Worm (Caenorhabditis elegans) whole organism, young adult: ENCODE data around the gene mob-2.

Experiments
- C17E4.6 ChIP-seq: fragments of 200-800 bp; sonication (Bioruptor generic); IDR thresholded peaks from 2 replicates; pipeline ENCODE4 v1.3.6; 2022; ENCODE audit warnings: missing genetic modification reagents, missing genetic modification characterization, missing compliant biosample characterization
- D2030.7 ChIP-seq: fragments of 200-800 bp; sonication (Bioruptor generic); IDR thresholded peaks from 2 replicates; pipeline ENCODE4 v1.3.6; 2022; ENCODE audit warnings: missing genetic modification reagents, missing genetic modification characterization, missing compliant biosample characterization
- F23B12.7 ChIP-seq: sonication (generic microtip); optimal IDR thresholded peaks from 2 replicates; lab custom pipeline; 2017; ENCODE audit warnings: missing genetic modification characterization, mild to moderate bottlenecking, missing compliant biosample characterization, antibody characterized with exemption, moderate library complexity; ENCODE audit not compliant: insufficient read depth
- F55B11.4 ChIP-seq: sonication (generic microtip); optimal IDR thresholded peaks from 2 replicates; lab custom pipeline; 2016; ENCODE audit warnings: missing compliant biosample characterization, missing genetic modification characterization, borderline replicate concordance; ENCODE audit not compliant: insufficient read depth
- T07F8.4 ChIP-seq: sonication (generic microtip); optimal IDR thresholded peaks from 2 replicates; lab custom pipeline; 2016; ENCODE audit warnings: mild to moderate bottlenecking, missing genetic modification characterization, moderate library complexity, missing compliant biosample characterization
- Y53F4B.3 ChIP-seq: fragments of 200-800 bp; sonication (Bioruptor generic); IDR thresholded peaks from 2 replicates; pipeline ENCODE4 v1.3.6; 2022; ENCODE audit warnings: missing genetic modification reagents, missing genetic modification characterization, missing compliant biosample characterization
- ama-1 ChIP-seq, 3 experiments: fragments of 150-350 bp in 1 of 3; sonication (generic microtip) in 2 of 3; optimal IDR thresholded peaks; 2 replicates each; lab custom pipeline; 2014 to 2018; ENCODE audit warnings: missing biosample characterization in 2 of 3, missing genetic modification characterization in 2 of 3, missing genetic modification reagents in 2 of 3
- aptf-2 ChIP-seq: fragments of 200-800 bp; sonication (Bioruptor generic); conservative IDR thresholded peaks from 2 replicates; pipeline ENCODE4 v1.3.6; 2022; ENCODE audit warnings: missing genetic modification reagents, missing genetic modification characterization, missing compliant biosample characterization
- atf-7 ChIP-seq: sonication (generic microtip); optimal IDR thresholded peaks from 2 replicates; lab custom pipeline; 2017; ENCODE audit warnings: mild to moderate bottlenecking, missing genetic modification characterization, missing compliant biosample characterization
- attf-5 ChIP-seq: fragments of 200-800 bp; sonication (Bioruptor generic); optimal IDR thresholded peaks from 2 replicates; lab custom pipeline; 2018; ENCODE audit warnings: mild to moderate bottlenecking, missing genetic modification characterization, missing compliant biosample characterization
- bed-2 ChIP-seq: fragments of 200-800 bp; sonication (Bioruptor generic); IDR thresholded peaks from 2 replicates; pipeline ENCODE4 v1.3.6; 2022; ENCODE audit warnings: missing genetic modification reagents, missing genetic modification characterization, missing compliant biosample characterization
- dox-1 ChIP-seq: fragments of 200-800 bp; sonication (Bioruptor generic); IDR thresholded peaks from 2 replicates; pipeline ENCODE4 v1.3.6; 2022; ENCODE audit warnings: missing genetic modification reagents, missing genetic modification characterization, missing compliant biosample characterization
- dpff-1 ChIP-seq: sonication (generic microtip); optimal IDR thresholded peaks from 2 replicates; lab custom pipeline; 2017; ENCODE audit warnings: mild to moderate bottlenecking, missing genetic modification characterization, missing compliant biosample characterization
- egrh-3 ChIP-seq: fragments of 200-800 bp; sonication (Bioruptor generic); IDR thresholded peaks from 2 replicates; pipeline ENCODE4 v1.3.6; 2022; ENCODE audit warnings: missing genetic modification reagents, missing genetic modification characterization, missing compliant biosample characterization
- him-1 ChIP-seq: sonication (generic microtip); optimal IDR thresholded peaks from 2 replicates; lab custom pipeline; 2016; ENCODE audit warnings: missing genotype, missing genetic modification reagents, missing genetic modification characterization, missing compliant biosample characterization
- hmg-20 ChIP-seq: fragments of 200-800 bp; sonication (Bioruptor generic); IDR thresholded peaks from 2 replicates; pipeline ENCODE4 v1.3.6; 2022; ENCODE audit warnings: missing genetic modification reagents, missing genetic modification characterization, missing compliant biosample characterization
- hrde-1 ChIP-seq: sonication (generic microtip); optimal IDR thresholded peaks from 2 replicates; lab custom pipeline; 2016; ENCODE audit warnings: missing genetic modification characterization, mild to moderate bottlenecking, missing compliant biosample characterization, moderate library complexity, missing genotype, missing genetic modification reagents, borderline replicate concordance
- let-526 ChIP-seq: fragments of 200-800 bp; sonication (Bioruptor generic); IDR thresholded peaks from 2 replicates; pipeline ENCODE4 v1.3.6; 2022; ENCODE audit warnings: missing genetic modification reagents, missing genetic modification characterization, missing compliant biosample characterization
- lin-26 ChIP-seq: fragments of 200-800 bp; sonication (Bioruptor generic); IDR thresholded peaks from 2 replicates; pipeline ENCODE4 v1.3.6; 2022; ENCODE audit warnings: missing genetic modification reagents, missing genetic modification characterization, missing compliant biosample characterization
- lin-35 ChIP-seq, 3 experiments: fragments of 150-350 bp in 2 of 3; sonication (generic microtip) in 1 of 3; optimal IDR thresholded peaks; 2 replicates each; lab custom pipeline; 2014 to 2018; ENCODE audit warnings: missing biosample characterization in 3 of 3, missing genetic modification characterization in 3 of 3, missing genetic modification reagents in 3 of 3
- lin-40 ChIP-seq: sonication (generic microtip); optimal IDR thresholded peaks from 2 replicates; lab custom pipeline; 2016; ENCODE audit warnings: missing genetic modification characterization, mild to moderate bottlenecking, missing compliant biosample characterization, missing genotype, missing genetic modification reagents
- lir-1 ChIP-seq: fragments of 200-800 bp; sonication (Bioruptor generic); conservative IDR thresholded peaks from 2 replicates; pipeline ENCODE4 v1.3.6; 2022; ENCODE audit warnings: missing genetic modification reagents, missing genetic modification characterization, missing compliant biosample characterization
- lsl-1 ChIP-seq: fragments of 200-800 bp; sonication (Bioruptor generic); optimal IDR thresholded peaks from 2 replicates; lab custom pipeline; 2018; ENCODE audit warnings: mild to moderate bottlenecking, missing genetic modification characterization, moderate library complexity, missing compliant biosample characterization
- madf-10 ChIP-seq: sonication (generic microtip); optimal IDR thresholded peaks from 2 replicates; lab custom pipeline; 2016; ENCODE audit warnings: mild to moderate bottlenecking, missing genetic modification characterization, missing compliant biosample characterization
- mes-4 ChIP-seq: sonication (generic microtip); optimal IDR thresholded peaks from 2 replicates; lab custom pipeline; 2016; ENCODE audit warnings: missing genotype, missing genetic modification characterization, missing compliant biosample characterization
- nhr-179 ChIP-seq: sonication (generic microtip); optimal IDR thresholded peaks from 2 replicates; lab custom pipeline; 2016; ENCODE audit warnings: mild to moderate bottlenecking, missing genetic modification characterization, missing compliant biosample characterization
- nhr-27 ChIP-seq: fragments of 200-800 bp; sonication (Bioruptor generic); optimal IDR thresholded peaks from 2 replicates; lab custom pipeline; 2018; ENCODE audit warnings: mild to moderate bottlenecking, missing genetic modification characterization, moderate library complexity, missing compliant biosample characterization
- rcor-1 ChIP-seq: fragments of 200-800 bp; sonication (Bioruptor generic); IDR thresholded peaks from 2 replicates; pipeline ENCODE4 v1.3.6; 2022; ENCODE audit warnings: missing genetic modification reagents, missing genetic modification characterization, missing compliant biosample characterization
- snpc-1.3 ChIP-seq: sonication (generic microtip); optimal IDR thresholded peaks from 2 replicates; lab custom pipeline; 2017; ENCODE audit warnings: missing genetic modification characterization, mild to moderate bottlenecking, missing compliant biosample characterization, antibody characterized with exemption, moderate library complexity, missing genotype, missing genetic modification reagents; ENCODE audit not compliant: insufficient read depth
- snpc-3.4 ChIP-seq: sonication (generic microtip); optimal IDR thresholded peaks from 2 replicates; lab custom pipeline; 2017; ENCODE audit warnings: missing genetic modification characterization, mild to moderate bottlenecking, missing compliant biosample characterization, antibody characterized with exemption, moderate library complexity, missing genotype, missing genetic modification reagents
- somi-1 ChIP-seq: fragments of 200-800 bp; sonication (Bioruptor generic); optimal IDR thresholded peaks from 2 replicates; lab custom pipeline; 2018; ENCODE audit warnings: mild to moderate bottlenecking, missing genetic modification characterization, missing compliant biosample characterization
- sptf-2 ChIP-seq: fragments of 200-800 bp; sonication (Bioruptor generic); optimal IDR thresholded peaks from 2 replicates; lab custom pipeline; 2018; ENCODE audit warnings: mild to moderate bottlenecking, missing genetic modification characterization, missing compliant biosample characterization
- tbx-9 ChIP-seq: sonication (generic microtip); optimal IDR thresholded peaks from 2 replicates; lab custom pipeline; 2016; ENCODE audit warnings: borderline replicate concordance, missing genetic modification characterization, inconsistent platforms, missing compliant biosample characterization
- unc-130 ChIP-seq: sonication (generic microtip); optimal IDR thresholded peaks from 2 replicates; lab custom pipeline; 2016; ENCODE audit warnings: missing genetic modification reagents, missing genetic modification characterization, missing compliant biosample characterization
- unc-62 ChIP-seq: fragments of 150-350 bp; optimal IDR thresholded peaks from 2 replicates; lab custom pipeline; 2014; ENCODE audit warnings: missing biosample characterization, missing genetic modification reagents, missing genetic modification characterization
- zfh-2 ChIP-seq: fragments of 200-800 bp; sonication (Bioruptor generic); conservative IDR thresholded peaks from 2 replicates; pipeline ENCODE4 v1.3.6; 2022; ENCODE audit warnings: missing genetic modification reagents, missing genetic modification characterization, missing compliant biosample characterization
- ztf-25 ChIP-seq: fragments of 200-800 bp; sonication (Bioruptor generic); IDR thresholded peaks from 2 replicates; pipeline ENCODE4 v1.3.6; 2022; ENCODE audit warnings: missing genetic modification reagents, missing genetic modification characterization, missing compliant biosample characterization

Gene mob-2

DNA sequence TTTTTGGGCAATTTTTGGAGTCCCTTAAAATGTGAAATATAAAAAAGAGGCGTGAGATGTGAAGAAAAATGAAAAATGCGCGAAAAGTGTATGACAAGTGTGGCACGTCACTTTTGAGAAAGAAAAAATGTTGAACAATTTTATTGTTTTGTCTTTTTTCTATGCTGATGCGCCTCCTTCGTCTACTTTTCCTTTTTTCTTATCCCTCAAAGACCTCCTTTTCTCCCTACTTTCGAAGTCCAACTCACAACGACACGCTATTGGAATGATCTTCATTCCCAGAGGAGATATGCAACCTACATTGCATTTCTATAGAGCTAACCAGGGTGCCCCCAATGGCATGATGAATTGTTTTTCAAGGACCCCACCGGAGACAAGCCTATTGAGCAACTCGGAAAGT, 36.1 kb upstream of the mob-2 start (continued):
- no peak for TF ChIP-seq mes-4 (tag; lab: Kevin White, UChicago)
- TF ChIP-seq dox-1 = no peak
- TF ChIP-seq F55B11.4 = no peak
- no peak for TF ChIP-seq unc-62 (GFP tag; lab: Kevin White, UChicago)
- no peak for TF ChIP-seq hrde-1 (tag; lab: Kevin White, UChicago)

ce11 chrX:13202312-13202711, 32.4 kb upstream of the mob-2 start:
- TF ChIP-seq somi-1 (GFP tag; lab: Kevin White, UChicago) = no peak
- peak; percentile 48; the same call in 1 of the 2 replicates for TF ChIP-seq egrh-3
- peak; percentile 89 for TF ChIP-seq zfh-2

- TF ChIP-seq unc-130 (GFP tag; lab: Kevin White, UChicago) = no peak
- TF ChIP-seq ztf-25 (GFP tag; lab: Robert Waterston, UW) = no peak
- TF ChIP-seq T07F8.4 (tag; lab: Kevin White, UChicago) = no peak
- no peak for TF ChIP-seq atf-7
- TF ChIP-seq attf-5 (GFP tag; lab: Kevin White, UChicago) = no peak
- no peak for TF ChIP-seq sptf-2 (GFP tag; lab: Kevin White, UChicago)
- no peak for TF ChIP-seq somi-1 (GFP tag; lab: Kevin White, UChicago)
- TF ChIP-seq let-526 (GFP tag; lab: Robert Waterston, UW) = no peak
- no peak for TF ChIP-seq ama-1 (optimal IDR thresholded peaks at IDR 0.05; lab: Kevin White, UChicago)
- no peak for TF ChIP-seq ama-1 (GFP tag; optimal IDR thresholded peaks at IDR 0.05; lab: Kevin White, UChicago)
- TF ChIP-seq bed-2 (GFP tag; lab: Robert Waterston, UW) = no peak
- no peak for TF ChIP-seq aptf-2 (GFP tag; lab: Robert Waterston, UW)
- TF ChIP-seq nhr-179 = no peak
- TF ChIP-seq him-1 (tag; lab: Kevin White, UChicago) = no peak
- TF ChIP-seq hmg-20 (GFP tag; lab: Robert Waterston, UW) = no peak
- no peak for TF ChIP-seq lir-1
- no peak for TF ChIP-seq lin-35 (GFP tag; optimal IDR thresholded peaks at IDR 0.05; lab: Kevin White, UChicago)
- TF ChIP-seq, all 124 proteins: peak for 0
These were observed 31.5 kb upstream of the mob-2 start, which contains the start of gene unc-9 for ce11 chrX:13201401-13201800. Gene unc-9, plus strand, starts transcription at chrX:13201770.

ce11 chrX:13200312-13200711, 30.4 kb upstream of the mob-2 start:
- TF ChIP-seq egrh-3 = no peak
- no peak for TF ChIP-seq snpc-3.4 (tag; lab: Kevin White, UChicago)
- TF ChIP-seq dpff-1 (tag; lab: Kevin White, UChicago) = no peak
- TF ChIP-seq lir-1 = no peak
- TF ChIP-seq D2030.7 = no peak
- TF ChIP-seq snpc-1.3 (tag; lab: Kevin White, UChicago) = no peak
- no peak for TF ChIP-seq F55B11.4
- no peak for TF ChIP-seq lin-40
- TF ChIP-seq nhr-27 (tag; lab: Kevin White, UChicago) = no peak
- no peak for TF ChIP-seq ama-1 (optimal IDR thresholded peaks at IDR 0.05; lab: Kevin White, UChicago)
- TF ChIP-seq ama-1 (GFP tag; optimal IDR thresholded peaks at IDR 0.05; lab: Kevin White, UChicago) = no peak
- no peak for TF ChIP-seq Y53F4B.3 (GFP tag; lab: Robert Waterston, UW)
- no peak for TF ChIP-seq C17E4.6 (GFP tag; lab: Robert Waterston, UW)
- TF ChIP-seq tbx-9 = no peak
- no peak for TF ChIP-seq F23B12.7 (tag; lab: Kevin White, UChicago)
- TF ChIP-seq lsl-1 (GFP tag; lab: Kevin White, UChicago) = no peak
- no peak for TF ChIP-seq aptf-2 (GFP tag; lab: Robert Waterston, UW)
- no peak for TF ChIP-seq him-1 (tag; lab: Kevin White, UChicago)
- no peak for TF ChIP-seq lin-26 (GFP tag; lab: Robert Waterston, UW)
- TF ChIP-seq rcor-1 (GFP tag; lab: Robert Waterston, UW) = no peak
- no peak for TF ChIP-seq madf-10 (tag; lab: Kevin White, UChicago)
